Fruit fly (Drosophila melanogaster): ENCODE results near the gene Adsl.

Adsl gene

dm6 chr3R:17059100-17059810 lies 38.3 kb upstream of the Adsl start:
- peak; percentile 96 for TF ChIP-seq CG14655 (GFP tag; optimal IDR thresholded peaks at IDR 0.05)
- TF ChIP-seq Pif1A (GFP tag; optimal IDR thresholded peaks at IDR 0.05) = peak; percentile 80
- TF ChIP-seq CG17806 (tag; optimal IDR thresholded peaks at IDR 0.05) = peak; percentile 78
- TF ChIP-seq CG4496 (GFP tag; IDR thresholded peaks at IDR 0.05) = peak; percentile 66
- TF ChIP-seq fd96Ca (GFP tag; IDR thresholded peaks at IDR 0.05) = peak; percentile 80
- TF ChIP-seq CG8301 (tag; optimal IDR thresholded peaks at IDR 0.05) = peak; percentile 93
- TF ChIP-seq Ets98B (GFP tag; IDR thresholded peaks at IDR 0.05) = peak; percentile 58
- peak; percentile 91 for TF ChIP-seq CG9948 (tag; optimal IDR thresholded peaks at IDR 0.05)
- TF ChIP-seq EcR (GFP tag; optimal IDR thresholded peaks at IDR 0.05) = peak; percentile 55
- peak; percentile 42; the same call in 1 of the 2 replicates for TF ChIP-seq CG32121 (GFP tag; IDR thresholded peaks at IDR 0.05)
- TF ChIP-seq CG15710 (tag; optimal IDR thresholded peaks at IDR 0.05) = peak; percentile 88
- TF ChIP-seq Snoo (tag; optimal IDR thresholded peaks at IDR 0.05) = peak; percentile 72
- TF ChIP-seq rn (GFP tag; IDR thresholded peaks at IDR 0.05) = peak; percentile 68
- TF ChIP-seq D1 (tag; optimal IDR thresholded peaks at IDR 0.05) = peak; percentile 65
- TF ChIP-seq CG8159 (tag; optimal IDR thresholded peaks at IDR 0.05) = peak; percentile 91
- TF ChIP-seq CG12605 (GFP tag; IDR thresholded peaks at IDR 0.05) = peak; percentile 9; the same call in 1 of the 2 replicates
- peak; percentile 81 for TF ChIP-seq Pif1B (GFP tag; optimal IDR thresholded peaks at IDR 0.05)
- peak; percentile 58 for TF ChIP-seq CG10348 (GFP tag; IDR thresholded peaks at IDR 0.05)
- TF ChIP-seq CG34367 (tag; optimal IDR thresholded peaks at IDR 0.05) = peak; percentile 86
- peak; percentile 85 for TF ChIP-seq CG13204 (GFP tag; optimal IDR thresholded peaks at IDR 0.05)
- TF ChIP-seq gl (tag; optimal IDR thresholded peaks at IDR 0.05) = peak; percentile 54

- TF ChIP-seq CG34367 (tag; optimal IDR thresholded peaks at IDR 0.05) = peak; percentile 16
- no peak for TF ChIP-seq rn (GFP tag; IDR thresholded peaks at IDR 0.05)
- TF ChIP-seq CG8159 (tag; optimal IDR thresholded peaks at IDR 0.05) = peak; percentile 70
- TF ChIP-seq CG17806 (tag; optimal IDR thresholded peaks at IDR 0.05) = peak; percentile 52
- no peak for TF ChIP-seq CG13204 (GFP tag; optimal IDR thresholded peaks at IDR 0.05)
- no peak for TF ChIP-seq CG10348 (GFP tag; IDR thresholded peaks at IDR 0.05)
- peak; percentile 78 for TF ChIP-seq CG14655 (GFP tag; optimal IDR thresholded peaks at IDR 0.05)
- TF ChIP-seq Pif1A (GFP tag; optimal IDR thresholded peaks at IDR 0.05) = peak; percentile 70
- peak; percentile 7; the same call in 1 of the 2 replicates for TF ChIP-seq Ets98B (GFP tag; IDR thresholded peaks at IDR 0.05)
- TF ChIP-seq Snoo (tag; optimal IDR thresholded peaks at IDR 0.05) = peak; percentile 2
- no peak; the same call in 2 of the 3 replicates for TF ChIP-seq fd96Ca (GFP tag; IDR thresholded peaks at IDR 0.05)
- TF ChIP-seq CG8301 (tag; optimal IDR thresholded peaks at IDR 0.05) = peak; percentile 71
- TF ChIP-seq EcR (GFP tag; optimal IDR thresholded peaks at IDR 0.05) = no peak
- peak; percentile 39; the same call in 1 of the 2 replicates for TF ChIP-seq CG12605 (GFP tag; IDR thresholded peaks at IDR 0.05)
- TF ChIP-seq CG4496 (GFP tag; IDR thresholded peaks at IDR 0.05) = peak; percentile 43
- TF ChIP-seq D1 (tag; optimal IDR thresholded peaks at IDR 0.05) = no peak
- peak; percentile 44 for TF ChIP-seq CG15710 (tag; optimal IDR thresholded peaks at IDR 0.05)
- TF ChIP-seq Pif1B (GFP tag; optimal IDR thresholded peaks at IDR 0.05) = peak; percentile 22
- TF ChIP-seq gl (tag; optimal IDR thresholded peaks at IDR 0.05) = no peak
- TF ChIP-seq CG32121 (GFP tag; IDR thresholded peaks at IDR 0.05) = no peak; the same call in 1 of the 2 replicates
- peak; percentile 62 for TF ChIP-seq CG9948 (tag; optimal IDR thresholded peaks at IDR 0.05)
These were observed 36.0 kb upstream of the Adsl start for dm6 chr3R:17056905-17057251.

- TF ChIP-seq CG17806 (tag; optimal IDR thresholded peaks at IDR 0.05) (no peak), D1 (tag; optimal IDR thresholded peaks at IDR 0.05) (peak; percentile 40), CG15710 (tag; optimal IDR thresholded peaks at IDR 0.05) (peak; percentile 51), gl (tag; optimal IDR thresholded peaks at IDR 0.05) (peak; percentile 72), CG12605 (GFP tag; IDR thresholded peaks at IDR 0.05) (peak; percentile 61), CG10348 (GFP tag; IDR thresholded peaks at IDR 0.05) (no peak), rn (GFP tag; IDR thresholded peaks at IDR 0.05) (peak; percentile 46; the same call in 1 of the 2 replicates), CG32121 (GFP tag; IDR thresholded peaks at IDR 0.05) (peak; percentile 60), CG8159 (tag; optimal IDR thresholded peaks at IDR 0.05) (peak; percentile 18), EcR (GFP tag; optimal IDR thresholded peaks at IDR 0.05) (peak; percentile 85), Ets98B (GFP tag; IDR thresholded peaks at IDR 0.05) (peak; percentile 74; the same call in 1 of the 2 replicates), CG8301 (tag; optimal IDR thresholded peaks at IDR 0.05) (peak; percentile 24), fd96Ca (GFP tag; IDR thresholded peaks at IDR 0.05) (no peak), Pif1B (GFP tag; optimal IDR thresholded peaks at IDR 0.05) (peak; percentile 60), Pif1A (GFP tag; optimal IDR thresholded peaks at IDR 0.05) (peak; percentile 51), CG14655 (GFP tag; optimal IDR thresholded peaks at IDR 0.05) (peak; percentile 35), CG13204 (GFP tag; optimal IDR thresholded peaks at IDR 0.05) (peak; percentile 99), Snoo (tag; optimal IDR thresholded peaks at IDR 0.05) (peak; percentile 63), CG4496 (GFP tag; IDR thresholded peaks at IDR 0.05) (peak; percentile 74), CG9948 (tag; optimal IDR thresholded peaks at IDR 0.05) (no peak), CG34367 (tag; optimal IDR thresholded peaks at IDR 0.05) (no peak)
These were observed 35.4 kb upstream of the Adsl start for dm6 chr3R:17056183-17056904.

dm6 chr3R:17054528-17054927 lies 33.6 kb upstream of the Adsl start:
- TF ChIP-seq CG32121 (GFP tag; IDR thresholded peaks at IDR 0.05) (no peak), CG14655 (GFP tag; optimal IDR thresholded peaks at IDR 0.05) (no peak), CG17806 (tag; optimal IDR thresholded peaks at IDR 0.05) (no peak), CG15710 (tag; optimal IDR thresholded peaks at IDR 0.05) (no peak), Snoo (tag; optimal IDR thresholded peaks at IDR 0.05) (no peak), Ets98B (GFP tag; IDR thresholded peaks at IDR 0.05) (no peak), D1 (tag; optimal IDR thresholded peaks at IDR 0.05) (no peak), Pif1A (GFP tag; optimal IDR thresholded peaks at IDR 0.05) (no peak), rn (GFP tag; IDR thresholded peaks at IDR 0.05) (no peak), CG8301 (tag; optimal IDR thresholded peaks at IDR 0.05) (no peak)
